3 worm cellular contexts compared by ENCODE assay signal in genomic region chrIV:12086498-12086897, ce11.
TF ChIP-seq lines count a peak whose summit lies in the region.

No protein-coding gene starts in this region.

TF ChIP-seq in whole organism, L1 larva, 84 proteins besides CTCF, POLR2A, EP300 and RAD21 (continued from another document and continues in another):
- no peak for TF ChIP-seq ceh-88 (GFP tag; IDR thresholded peaks at IDR 0.05; lab: Robert Waterston, UW)
- TF ChIP-seq aha-1 (tag; optimal IDR thresholded peaks at IDR 0.05; lab: Kevin White, UChicago) = no peak
- TF ChIP-seq nhr-90 (tag; optimal IDR thresholded peaks at IDR 0.05; lab: Kevin White, UChicago; ENCODE audit: poor library complexity) = peak; percentile 85
- TF ChIP-seq mdl-1 (tag; optimal IDR thresholded peaks at IDR 0.05; lab: Kevin White, UChicago) = peak in 1 of 2 experiments; percentile 65
- TF ChIP-seq nhr-12 (tag; optimal IDR thresholded peaks at IDR 0.05; lab: Kevin White, UChicago) = no peak
- TF ChIP-seq tlp-1 (tag; optimal IDR thresholded peaks at IDR 0.05; lab: Kevin White, UChicago) = no peak
- peak; percentile 34 for TF ChIP-seq irx-1 (tag; optimal IDR thresholded peaks at IDR 0.05; lab: Kevin White, UChicago)
- no peak for TF ChIP-seq fos-1 (tag; optimal IDR thresholded peaks at IDR 0.05; lab: Kevin White, UChicago)
- TF ChIP-seq ztf-4 (tag; optimal IDR thresholded peaks at IDR 0.05; lab: Kevin White, UChicago) = peak; percentile 62
- peak; percentile 63 for TF ChIP-seq lin-14 (GFP tag; optimal IDR thresholded peaks at IDR 0.05; lab: Kevin White, UChicago)
- TF ChIP-seq hlh-17 (GFP tag; optimal IDR thresholded peaks at IDR 0.05; lab: Kevin White, UChicago; ENCODE audit: borderline replicate concordance) = no peak
- peak; percentile 41 to 51 (median 42) for TF ChIP-seq dpl-1 (GFP tag; optimal IDR thresholded peaks at IDR 0.05; lab: Kevin White, UChicago)
- TF ChIP-seq mef-2 (tag; optimal IDR thresholded peaks at IDR 0.05; lab: Kevin White, UChicago) = no peak
- no peak for TF ChIP-seq unc-62 (GFP tag; optimal IDR thresholded peaks at IDR 0.05; lab: Kevin White, UChicago)
- no peak for TF ChIP-seq ceh-90 (tag; optimal IDR thresholded peaks at IDR 0.05; lab: Kevin White, UChicago)
- TF ChIP-seq F16B12.6 (tag; optimal IDR thresholded peaks at IDR 0.05; lab: Kevin White, UChicago) = peak; percentile 33
- TF ChIP-seq egl-13 (tag; optimal IDR thresholded peaks at IDR 0.05; lab: Kevin White, UChicago) = no peak
- peak; percentile 60 for TF ChIP-seq lin-13 (GFP tag; optimal IDR thresholded peaks at IDR 0.05; lab: Kevin White, UChicago)
- TF ChIP-seq zip-4 (GFP tag; optimal IDR thresholded peaks at IDR 0.05; lab: Kevin White, UChicago) = no peak
- TF ChIP-seq alr-1 (tag; optimal IDR thresholded peaks at IDR 0.05; lab: Kevin White, UChicago; ENCODE audit: borderline replicate concordance) = no peak
- no peak for TF ChIP-seq nhr-237 (tag; optimal IDR thresholded peaks at IDR 0.05; lab: Kevin White, UChicago)
- TF ChIP-seq elt-2 (tag; optimal IDR thresholded peaks at IDR 0.05; lab: Kevin White, UChicago) = peak; percentile 13
- no peak for TF ChIP-seq ama-1 (optimal IDR thresholded peaks at IDR 0.05; lab: Kevin White, UChicago)
- no peak for TF ChIP-seq egl-27 (tag; optimal IDR thresholded peaks at IDR 0.05; lab: Kevin White, UChicago)
- peak; percentile 36 to 68 (median 57) for TF ChIP-seq ceh-82 (tag; optimal IDR thresholded peaks at IDR 0.05; lab: Kevin White, UChicago)
- TF ChIP-seq sup-37 (GFP tag; optimal IDR thresholded peaks at IDR 0.05; lab: Kevin White, UChicago) = no peak
- no peak for TF ChIP-seq sptf-1 (tag; optimal IDR thresholded peaks at IDR 0.05; lab: Kevin White, UChicago)
- TF ChIP-seq fkh-4 (tag; optimal IDR thresholded peaks at IDR 0.05; lab: Kevin White, UChicago; ENCODE audit: borderline replicate concordance) = no peak
- TF ChIP-seq lin-15B (tag; optimal IDR thresholded peaks at IDR 0.05; lab: Kevin White, UChicago) = peak; percentile 32
- peak; percentile 71 for TF ChIP-seq nhr-77 (tag; optimal IDR thresholded peaks at IDR 0.05; lab: Kevin White, UChicago)
- peak; percentile 28 for TF ChIP-seq unc-86 (tag; optimal IDR thresholded peaks at IDR 0.05; lab: Kevin White, UChicago)
- TF ChIP-seq hpl-2 (GFP tag; optimal IDR thresholded peaks at IDR 0.05; lab: Kevin White, UChicago) = no peak
- TF ChIP-seq aly-2 (tag; optimal IDR thresholded peaks at IDR 0.05; lab: Kevin White, UChicago) = no peak
- peak; percentile 26 for TF ChIP-seq fkh-10 (GFP tag; optimal IDR thresholded peaks at IDR 0.05; lab: Kevin White, UChicago)
- 0 out of 2 replicates have a peak, but pooled peaks have one; percentile 21 for TF ChIP-seq grh-1 (GFP tag; IDR thresholded peaks at IDR 0.05; lab: Robert Waterston, UW)
- TF ChIP-seq dsc-1 (tag; optimal IDR thresholded peaks at IDR 0.05; lab: Kevin White, UChicago) = peak; percentile 65
- TF ChIP-seq nhr-85 (tag; lab: Kevin White, UChicago) = peak; percentile 67
- TF ChIP-seq blmp-1 (tag; optimal IDR thresholded peaks at IDR 0.05; lab: Kevin White, UChicago) = no peak
- peak; percentile 38 for TF ChIP-seq nhr-76 (tag; optimal IDR thresholded peaks at IDR 0.05; lab: Kevin White, UChicago)
- peak; percentile 53 to 83 for TF ChIP-seq lin-35 (GFP tag; optimal IDR thresholded peaks at IDR 0.05; lab: Kevin White, UChicago)
- no peak for TF ChIP-seq Y116A8C.19 (tag; optimal IDR thresholded peaks at IDR 0.05; lab: Kevin White, UChicago; ENCODE audit: borderline replicate concordance)
- peak; percentile 78 for TF ChIP-seq nhr-47 (tag; optimal IDR thresholded peaks at IDR 0.05; lab: Kevin White, UChicago)
- peak; percentile 69 for TF ChIP-seq nhr-19 (GFP tag; conservative IDR thresholded peaks at IDR 0.05; lab: Robert Waterston, UW)
- peak; percentile 69 for TF ChIP-seq swsn-7 (tag; optimal IDR thresholded peaks at IDR 0.05; lab: Kevin White, UChicago)

TF ChIP-seq in whole organism, L3 larva, 47 proteins besides CTCF, POLR2A, EP300 and RAD21 (continued from another document):
- TF ChIP-seq elt-2 (tag; optimal IDR thresholded peaks at IDR 0.05; lab: Kevin White, UChicago) (peak; percentile 60), nhr-43 (tag; optimal IDR thresholded peaks at IDR 0.05; lab: Kevin White, UChicago; ENCODE audit: poor library complexity, severe bottlenecking) (peak; percentile 83), nhr-237 (tag; optimal IDR thresholded peaks at IDR 0.05; lab: Kevin White, UChicago) (no peak), ztf-4 (tag; optimal IDR thresholded peaks at IDR 0.05; lab: Kevin White, UChicago) (peak; percentile 19), nhr-77 (tag; optimal IDR thresholded peaks at IDR 0.05; lab: Kevin White, UChicago) (peak; percentile 32), ceh-16 (tag; optimal IDR thresholded peaks at IDR 0.05; lab: Kevin White, UChicago) (no peak), skn-1 (tag; optimal IDR thresholded peaks at IDR 0.05; lab: Kevin White, UChicago) (peak; percentile 15), snpc-4 (tag; optimal IDR thresholded peaks at IDR 0.05; lab: Kevin White, UChicago) (peak; percentile 46), nfya-1 (tag; optimal IDR thresholded peaks at IDR 0.05; lab: Kevin White, UChicago; ENCODE audit: insufficient read depth) (peak; percentile 68), nhr-25 (tag; optimal IDR thresholded peaks at IDR 0.05; lab: Kevin White, UChicago) (peak; percentile 79), sea-2 (GFP tag; optimal IDR thresholded peaks at IDR 0.05; lab: Kevin White, UChicago) (no peak), ceh-9 (tag; optimal IDR thresholded peaks at IDR 0.05; lab: Kevin White, UChicago) (no peak), fkh-2 (tag; optimal IDR thresholded peaks at IDR 0.05; lab: Kevin White, UChicago) (no peak), elt-3 (tag; optimal IDR thresholded peaks at IDR 0.05; lab: Kevin White, UChicago) (peak in 1 of 3 experiments; percentile 59)

TF ChIP-seq in whole organism, young adult, 124 proteins besides CTCF, POLR2A, EP300 and RAD21 (continued from another document and continues in another):
- TF ChIP-seq ztf-22 (GFP tag; optimal IDR thresholded peaks at IDR 0.05; lab: Kevin White, UChicago) (no peak), sea-2 (GFP tag; IDR thresholded peaks at IDR 0.05; lab: Robert Waterston, UW) (no peak), ztf-18 (tag; optimal IDR thresholded peaks at IDR 0.05; lab: Kevin White, UChicago) (peak; percentile 79), somi-1 (GFP tag; optimal IDR thresholded peaks at IDR 0.05; lab: Kevin White, UChicago) (peak; percentile 69), him-1 (tag; optimal IDR thresholded peaks at IDR 0.05; lab: Kevin White, UChicago) (peak; percentile 93), lin-26 (GFP tag; IDR thresholded peaks at IDR 0.05; lab: Robert Waterston, UW) (peak; percentile 98), unc-62 (GFP tag; optimal IDR thresholded peaks at IDR 0.05; lab: Kevin White, UChicago) (no peak), hmg-20 (GFP tag; IDR thresholded peaks at IDR 0.05; lab: Robert Waterston, UW) (0 out of 2 replicates have a peak, but pooled peaks have one; percentile 59), F22D6.2 (tag; optimal IDR thresholded peaks at IDR 0.05; lab: Kevin White, UChicago) (peak; percentile 29), let-607 (tag; optimal IDR thresholded peaks at IDR 0.05; lab: Kevin White, UChicago) (peak; percentile 63 to 65), cebp-2 (GFP tag; IDR thresholded peaks at IDR 0.05; lab: Robert Waterston, UW) (peak; percentile 100), hsf-1 (GFP tag; IDR thresholded peaks at IDR 0.05; lab: Robert Waterston, UW) (peak; percentile 51; the same call in 1 of the 2 replicates), F23B12.7 (tag; optimal IDR thresholded peaks at IDR 0.05; lab: Kevin White, UChicago; ENCODE audit: insufficient read depth) (peak; percentile 97), D2030.7 (GFP tag; IDR thresholded peaks at IDR 0.05; lab: Robert Waterston, UW) (peak; percentile 85), lin-40 (tag; optimal IDR thresholded peaks at IDR 0.05; lab: Kevin White, UChicago) (peak; percentile 75), bed-2 (GFP tag; IDR thresholded peaks at IDR 0.05; lab: Robert Waterston, UW) (peak; percentile 79), ztf-26 (tag; optimal IDR thresholded peaks at IDR 0.05; lab: Kevin White, UChicago) (peak; percentile 75), egl-18 (GFP tag; IDR thresholded peaks at IDR 0.05; lab: Robert Waterston, UW) (peak; percentile 85), dpl-1 (GFP tag; optimal IDR thresholded peaks at IDR 0.05; lab: Kevin White, UChicago) (peak; percentile 24), madf-3 (GFP tag; IDR thresholded peaks at IDR 0.05; lab: Robert Waterston, UW) (0 out of 2 replicates have a peak, but pooled peaks have one; percentile 54), zfh-2 (GFP tag; conservative IDR thresholded peaks at IDR 0.05; lab: Robert Waterston, UW) (peak; percentile 86), ceh-91 (GFP tag; IDR thresholded peaks at IDR 0.05; lab: Robert Waterston, UW) (peak; percentile 51; the same call in 1 of the 2 replicates), F49E8.2 (tag; optimal IDR thresholded peaks at IDR 0.05; lab: Kevin White, UChicago; ENCODE audit: insufficient read depth) (peak; percentile 91), unc-130 (GFP tag; optimal IDR thresholded peaks at IDR 0.05; lab: Kevin White, UChicago) (peak; percentile 66), B0261.1 (tag; optimal IDR thresholded peaks at IDR 0.05; lab: Kevin White, UChicago) (peak; percentile 91), F37B4.10 (GFP tag; IDR thresholded peaks at IDR 0.05; lab: Robert Waterston, UW) (no peak), C17E4.6 (GFP tag; IDR thresholded peaks at IDR 0.05; lab: Robert Waterston, UW) (peak; percentile 75; the same call in 1 of the 2 replicates), ekl-4 (GFP tag; IDR thresholded peaks at IDR 0.05; lab: Robert Waterston, UW) (peak; percentile 86), K11D2.4 (GFP tag; IDR thresholded peaks at IDR 0.05; lab: Robert Waterston, UW) (peak; percentile 78), hlh-26 (GFP tag; conservative IDR thresholded peaks at IDR 0.05; lab: Robert Waterston, UW) (no peak), F10E7.11 (tag; optimal IDR thresholded peaks at IDR 0.05; lab: Kevin White, UChicago) (peak; percentile 48), snpc-3.4 (tag; optimal IDR thresholded peaks at IDR 0.05; lab: Kevin White, UChicago) (peak; percentile 67), atf-7 (tag; optimal IDR thresholded peaks at IDR 0.05; lab: Kevin White, UChicago) (peak; percentile 38), aptf-3 (GFP tag; IDR thresholded peaks at IDR 0.05; lab: Robert Waterston, UW) (peak; percentile 91), ztf-28 (GFP tag; IDR thresholded peaks at IDR 0.05; lab: Robert Waterston, UW) (peak; percentile 94), pbrm-1 (GFP tag; IDR thresholded peaks at IDR 0.05; lab: Robert Waterston, UW) (peak; percentile 82), attf-6 (GFP tag; IDR thresholded peaks at IDR 0.05; lab: Robert Waterston, UW) (peak; percentile 73; the same call in 1 of the 2 replicates), lsl-1 (GFP tag; optimal IDR thresholded peaks at IDR 0.05; lab: Kevin White, UChicago) (peak; percentile 76), nfya-2 (GFP tag; IDR thresholded peaks at IDR 0.05; lab: Robert Waterston, UW) (no peak), gei-17 (GFP tag; optimal IDR thresholded peaks at IDR 0.05; lab: Kevin White, UChicago) (peak; percentile 9), K12H6.12 (tag; optimal IDR thresholded peaks at IDR 0.05; lab: Kevin White, UChicago) (peak; percentile 66), lsy-27 (tag; optimal IDR thresholded peaks at IDR 0.05; lab: Kevin White, UChicago; ENCODE audit: borderline replicate concordance, insufficient read depth) (peak; percentile 63), hrde-1 (tag; optimal IDR thresholded peaks at IDR 0.05; lab: Kevin White, UChicago; ENCODE audit: borderline replicate concordance) (peak; percentile 71), sptf-2 (GFP tag; optimal IDR thresholded peaks at IDR 0.05; lab: Kevin White, UChicago) (peak; percentile 93), egl-44 (GFP tag; IDR thresholded peaks at IDR 0.05; lab: Robert Waterston, UW) (peak; percentile 81), B0035.1 (tag; optimal IDR thresholded peaks at IDR 0.05; lab: Kevin White, UChicago) (peak; percentile 78), ama-1 (optimal IDR thresholded peaks at IDR 0.05; lab: Kevin White, UChicago) (no peak), ama-1 (GFP tag; optimal IDR thresholded peaks at IDR 0.05; lab: Kevin White, UChicago) (peak in 1 of 2 experiments; percentile 75), C06A6.2 (GFP tag; conservative IDR thresholded peaks at IDR 0.05; lab: Robert Waterston, UW) (peak; percentile 49; the same call in 1 of the 2 replicates), F55B11.4 (tag; optimal IDR thresholded peaks at IDR 0.05; lab: Kevin White, UChicago; ENCODE audit: borderline replicate concordance, insufficient read depth) (no peak), F57A8.1 (GFP tag; optimal IDR thresholded peaks at IDR 0.05; lab: Kevin White, UChicago) (peak; percentile 45), mes-4 (tag; optimal IDR thresholded peaks at IDR 0.05; lab: Kevin White, UChicago) (peak; percentile 78), ets-4 (GFP tag; optimal IDR thresholded peaks at IDR 0.05; lab: Kevin White, UChicago) (peak; percentile 66), chd-7 (tag; optimal IDR thresholded peaks at IDR 0.05; lab: Kevin White, UChicago) (peak; percentile 91), attf-3 (GFP tag; conservative IDR thresholded peaks at IDR 0.05; lab: Robert Waterston, UW) (peak; percentile 64), Y79H2A.3 (GFP tag; conservative IDR thresholded peaks at IDR 0.05; lab: Robert Waterston, UW) (no peak), ztf-6 (GFP tag; IDR thresholded peaks at IDR 0.05; lab: Robert Waterston, UW) (peak; percentile 70; the same call in 1 of the 2 replicates), Y56A3A.18 (GFP tag; IDR thresholded peaks at IDR 0.05; lab: Robert Waterston, UW) (peak; percentile 86), attf-5 (GFP tag; optimal IDR thresholded peaks at IDR 0.05; lab: Kevin White, UChicago) (peak; percentile 81), mcd-1 (GFP tag; IDR thresholded peaks at IDR 0.05; lab: Robert Waterston, UW) (peak; percentile 83), tbx-9 (tag; optimal IDR thresholded peaks at IDR 0.05; lab: Kevin White, UChicago; ENCODE audit: borderline replicate concordance) (peak; percentile 72), Y67H2A.10 (GFP tag; conservative IDR thresholded peaks at IDR 0.05; lab: Robert Waterston, UW) (0 out of 2 replicates have a peak, but pooled peaks have one; percentile 33), nhr-27 (tag; optimal IDR thresholded peaks at IDR 0.05; lab: Kevin White, UChicago) (no peak), let-526 (GFP tag; IDR thresholded peaks at IDR 0.05; lab: Robert Waterston, UW) (no peak), akir-1 (GFP tag; optimal IDR thresholded peaks at IDR 0.05; lab: Kevin White, UChicago) (no peak), nfyb-1 (GFP tag; IDR thresholded peaks at IDR 0.05; lab: Robert Waterston, UW) (peak; percentile 90), fkh-3 (tag; optimal IDR thresholded peaks at IDR 0.05; lab: Kevin White, UChicago) (peak; percentile 55), zim-3 (tag; optimal IDR thresholded peaks at IDR 0.05; lab: Kevin White, UChicago) (peak; percentile 61), hmg-1.2 (GFP tag; IDR thresholded peaks at IDR 0.05; lab: Robert Waterston, UW) (peak; percentile 67), Y53G8AR.9 (GFP tag; conservative IDR thresholded peaks at IDR 0.05; lab: Robert Waterston, UW) (peak; percentile 68; the same call in 1 of the 2 replicates), sdz-38 (tag; optimal IDR thresholded peaks at IDR 0.05; lab: Kevin White, UChicago) (no peak), lin-54 (GFP tag; optimal IDR thresholded peaks at IDR 0.05; lab: Kevin White, UChicago) (peak; percentile 87), T07F8.4 (tag; optimal IDR thresholded peaks at IDR 0.05; lab: Kevin White, UChicago) (peak; percentile 85), T26A5.8 (tag; optimal IDR thresholded peaks at IDR 0.05; lab: Kevin White, UChicago) (peak; percentile 76), F52B5.7 (tag; optimal IDR thresholded peaks at IDR 0.05; lab: Kevin White, UChicago) (peak; percentile 87), lir-1 (GFP tag; conservative IDR thresholded peaks at IDR 0.05; lab: Robert Waterston, UW) (peak; percentile 61), snpc-1.1 (tag; optimal IDR thresholded peaks at IDR 0.05; lab: Kevin White, UChicago; ENCODE audit: insufficient read depth) (no peak)
